Fruit fly (Drosophila melanogaster): Measurements from ENCODE around the gene CG34279.

DNA sequence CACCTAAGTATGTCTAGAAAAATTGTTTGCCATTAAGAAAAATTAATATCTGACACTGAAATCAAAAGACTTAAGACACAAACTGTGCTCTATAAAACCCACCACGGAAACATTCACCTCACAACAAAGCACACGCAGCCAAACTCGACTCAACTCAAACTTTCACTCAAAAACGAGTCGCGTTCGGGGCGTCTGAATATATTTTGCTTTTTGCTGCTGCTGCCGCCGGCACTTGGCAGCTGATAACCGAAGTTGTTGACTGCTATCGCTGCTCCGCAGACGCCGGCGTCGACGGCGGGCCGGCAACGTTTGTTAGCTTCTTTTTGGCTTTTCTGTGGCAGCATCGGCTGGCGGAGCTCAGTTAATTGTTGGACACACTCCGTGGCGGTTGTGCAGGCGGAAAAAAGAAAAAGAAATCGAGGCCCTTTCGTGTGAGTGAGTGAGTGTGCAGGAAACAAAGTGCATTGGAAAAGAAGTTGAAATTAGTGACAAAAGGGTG is 22.4 kb upstream of the CG34279 start, which contains the start of gene cysu:
- TF ChIP-seq bab1 (GFP tag; optimal IDR thresholded peaks at IDR 0.05) (no peak), CG5204 (GFP tag; optimal IDR thresholded peaks at IDR 0.05) (no peak), CG11617 (GFP tag; optimal IDR thresholded peaks at IDR 0.05) (no peak), ovo (GFP tag; optimal IDR thresholded peaks at IDR 0.05) (no peak), cic (GFP tag; optimal IDR thresholded peaks at IDR 0.05) (no peak)
